Worm (Caenorhabditis elegans) whole organism, mixed stage, embryonic: Measurements from ENCODE around the gene str-13.

Source experiments
- bed-3 ChIP-seq: fragments of 200-800 bp; sonication (Bioruptor generic); optimal IDR thresholded peaks from 3 replicates; lab custom pipeline; 2018; ENCODE audit warnings: mild to moderate bottlenecking, missing genetic modification characterization, moderate library complexity, missing compliant biosample characterization
- blmp-1 ChIP-seq: fragments of 150-350 bp; optimal IDR thresholded peaks from 2 replicates; lab custom pipeline; 2014; ENCODE audit warnings: missing biosample characterization, missing genetic modification characterization
- ceh-39 ChIP-seq: fragments of 150-350 bp; optimal IDR thresholded peaks from 2 replicates; lab custom pipeline; 2014; ENCODE audit warnings: missing biosample characterization, missing genetic modification characterization
- ces-1 ChIP-seq: fragments of 150-350 bp; optimal IDR thresholded peaks from 2 replicates; lab custom pipeline; 2014; ENCODE audit warnings: missing biosample characterization, missing genetic modification reagents, missing genetic modification characterization
- lin-13 ChIP-seq: fragments of 150-350 bp; optimal IDR thresholded peaks from 2 replicates; lab custom pipeline; 2014; ENCODE audit warnings: missing biosample characterization, missing genetic modification characterization
- lsy-2 ChIP-seq: fragments of 150-350 bp; optimal IDR thresholded peaks from 2 replicates; lab custom pipeline; 2014; ENCODE audit warnings: missing biosample characterization, missing genetic modification characterization
- mab-5 ChIP-seq: fragments of 150-350 bp; optimal IDR thresholded peaks from 2 replicates; lab custom pipeline; 2014; ENCODE audit warnings: missing biosample characterization, missing genetic modification characterization
- mep-1 ChIP-seq: fragments of 150-350 bp; optimal IDR thresholded peaks from 2 replicates; lab custom pipeline; 2017; ENCODE audit warnings: missing biosample characterization, missing genetic modification reagents, missing genetic modification characterization, inconsistent platforms
- nhr-237 ChIP-seq: fragments of 150-350 bp; optimal IDR thresholded peaks from 2 replicates; lab custom pipeline; 2014; ENCODE audit warnings: missing biosample characterization, missing genetic modification characterization
- nhr-76 ChIP-seq: sonication (generic microtip); optimal IDR thresholded peaks from 2 replicates; lab custom pipeline; 2017; ENCODE audit warnings: missing biosample characterization, missing genetic modification characterization
- sem-2 ChIP-seq: fragments of 200-800 bp; sonication (Bioruptor generic); optimal IDR thresholded peaks from 2 replicates; lab custom pipeline; 2018; ENCODE audit warnings: mild to moderate bottlenecking, missing genetic modification characterization, missing compliant biosample characterization
- unc-120 ChIP-seq: sonication (generic microtip); optimal IDR thresholded peaks from 2 replicates; lab custom pipeline; 2017; ENCODE audit warnings: missing genetic modification characterization, missing compliant biosample characterization; ENCODE audit not compliant: poor library complexity, severe bottlenecking
- unc-62 ChIP-seq: fragments of 150-350 bp; optimal IDR thresholded peaks from 2 replicates; lab custom pipeline; 2014; ENCODE audit warnings: missing biosample characterization, missing genetic modification reagents, missing genetic modification characterization

- no peak for TF ChIP-seq unc-62
- no peak for TF ChIP-seq bed-3 (GFP tag; lab: Kevin White, UChicago)
- TF ChIP-seq lsy-2 = no peak
- TF ChIP-seq lin-13 = no peak
- no peak for TF ChIP-seq nhr-76
- TF ChIP-seq ceh-39 (tag; lab: Kevin White, UChicago) = no peak
- TF ChIP-seq unc-120 (tag; lab: Kevin White, UChicago) = no peak
- TF ChIP-seq mep-1 (tag; lab: Kevin White, UChicago) = no peak
- TF ChIP-seq nhr-237 (tag; lab: Kevin White, UChicago) = no peak
- TF ChIP-seq mab-5 (tag; lab: Kevin White, UChicago) = no peak
- TF ChIP-seq sem-2 (GFP tag; lab: Kevin White, UChicago) = no peak
- no peak for TF ChIP-seq blmp-1
- TF ChIP-seq ces-1 (GFP tag; lab: Kevin White, UChicago) = no peak
Observed at ce11 chrV:2759456-2759855, 32.5 kb upstream of the str-13 start, which contains the start of gene srg-58.
